Comparison of ENCODE assay signal across 3 fruit fly cellular contexts in the genomic region with DNA sequence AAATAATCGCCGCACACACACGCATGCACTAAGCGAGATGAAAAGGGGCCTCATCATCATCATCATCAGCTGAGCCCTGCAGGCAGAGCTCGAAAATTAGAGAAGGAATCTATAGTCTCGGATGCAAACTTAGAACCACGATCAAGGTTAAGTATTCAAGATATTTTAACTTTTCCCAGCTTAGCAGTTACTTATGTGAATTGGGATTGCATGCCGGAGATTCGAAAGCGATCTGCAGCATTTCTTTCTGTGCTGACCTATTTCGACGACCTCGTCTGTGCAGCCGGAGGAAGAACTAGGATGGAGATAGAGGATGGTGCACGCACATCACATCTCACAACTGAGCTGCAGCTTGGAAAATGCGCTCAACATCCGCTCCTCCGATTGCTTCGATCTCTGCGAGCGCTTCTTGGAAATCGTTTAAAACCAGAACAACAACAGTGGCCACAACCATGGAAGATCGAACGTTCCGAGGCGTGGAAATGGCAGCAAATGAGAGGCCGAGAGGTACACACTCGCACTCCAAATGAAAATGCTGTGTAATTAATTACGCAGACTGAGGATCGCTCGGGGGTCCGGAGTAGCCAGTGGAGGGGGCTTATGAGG.
A peak's percentile ranks its signal among the peaks of the same experiment; 100 is the strongest.
TF ChIP-seq lines count a peak whose summit lies in the region.

No protein-coding gene starts in this region.

- TF ChIP-seq CTCF in whole organism, embryonic (GFP tag; optimal IDR thresholded peaks at IDR 0.05; lab: Kevin White, UChicago), result no peak

TF ChIP-seq in whole organism, embryonic, 481 proteins besides CTCF, POLR2A, EP300 and RAD21 (continues in another document):
- TF ChIP-seq disco-r (GFP tag; optimal IDR thresholded peaks at IDR 0.05; lab: Kevin White, UChicago), result no peak
- TF ChIP-seq sim (GFP tag; IDR thresholded peaks at IDR 0.05; lab: Robert Waterston, UW), result peak; percentile 83
- peak; percentile 2 for TF ChIP-seq kay (GFP tag; optimal IDR thresholded peaks at IDR 0.05; lab: Kevin White, UChicago)
- TF ChIP-seq zen2 (GFP tag; IDR thresholded peaks at IDR 0.05; lab: Robert Waterston, UW; ENCODE audit: partially characterized antibody), result no peak
- peak; percentile 50 for TF ChIP-seq MTF-1 (GFP tag; optimal IDR thresholded peaks at IDR 0.05; lab: Kevin White, UChicago; ENCODE audit: borderline replicate concordance)
- TF ChIP-seq Ada2b (GFP tag; IDR thresholded peaks at IDR 0.05; lab: Robert Waterston, UW), result peak; percentile 18; the same call in 1 of the 2 replicates
- peak; percentile 86 for TF ChIP-seq chn (GFP tag; optimal IDR thresholded peaks at IDR 0.05; lab: Kevin White, UChicago)
- TF ChIP-seq grau (tag; optimal IDR thresholded peaks at IDR 0.05; lab: Kevin White, UChicago), result peak; percentile 62
- no peak for TF ChIP-seq ems (GFP tag; optimal IDR thresholded peaks at IDR 0.05; lab: Kevin White, UChicago)
- TF ChIP-seq Hey (tag; optimal IDR thresholded peaks at IDR 0.05; lab: Kevin White, UChicago), result no peak
- no peak for TF ChIP-seq CG5953 (GFP tag; IDR thresholded peaks at IDR 0.05; lab: Robert Waterston, UW)
- TF ChIP-seq CG15073 (GFP tag; optimal IDR thresholded peaks at IDR 0.05; lab: Kevin White, UChicago), result no peak
- no peak for TF ChIP-seq toy (GFP tag; IDR thresholded peaks at IDR 0.05; lab: Robert Waterston, UW)
- TF ChIP-seq H15 (GFP tag; IDR thresholded peaks at IDR 0.05; lab: Robert Waterston, UW), result 0 out of 3 replicates have a peak, but pooled peaks have one; percentile 26
- TF ChIP-seq CG4328 (GFP tag; optimal IDR thresholded peaks at IDR 0.05; lab: Kevin White, UChicago), result no peak
- TF ChIP-seq CG12071 (GFP tag; optimal IDR thresholded peaks at IDR 0.05; lab: Kevin White, UChicago), result no peak
- TF ChIP-seq ind (GFP tag; optimal IDR thresholded peaks at IDR 0.05; lab: Kevin White, UChicago), result no peak
- TF ChIP-seq HLHmδ (GFP tag; optimal IDR thresholded peaks at IDR 0.05; lab: Kevin White, UChicago), result peak; percentile 51
- TF ChIP-seq CrebB (tag; optimal IDR thresholded peaks at IDR 0.05; lab: Kevin White, UChicago), result no peak
- TF ChIP-seq CG33213 (GFP tag; optimal IDR thresholded peaks at IDR 0.05; lab: Kevin White, UChicago), result peak; percentile 39
- peak; percentile 88 for TF ChIP-seq CG18262 (tag; optimal IDR thresholded peaks at IDR 0.05; lab: Kevin White, UChicago)
- TF ChIP-seq CG14860 (GFP tag; IDR thresholded peaks at IDR 0.05; lab: Robert Waterston, UW; ENCODE audit: partially characterized antibody), result no peak
- TF ChIP-seq HLH54F (GFP tag; optimal IDR thresholded peaks at IDR 0.05; lab: Kevin White, UChicago), result peak; percentile 29
- peak; percentile 62 for TF ChIP-seq Drgx (GFP tag; IDR thresholded peaks at IDR 0.05; lab: Robert Waterston, UW)
- TF ChIP-seq CG2129 (GFP tag; IDR thresholded peaks at IDR 0.05; lab: Robert Waterston, UW; ENCODE audit: partially characterized antibody), result no peak
- TF ChIP-seq ro (GFP tag; IDR thresholded peaks at IDR 0.05; lab: Robert Waterston, UW), result peak; percentile 34; the same call in 1 of the 2 replicates
- TF ChIP-seq CG5180 (GFP tag; optimal IDR thresholded peaks at IDR 0.05; lab: Kevin White, UChicago), result no peak

TF ChIP-seq in whole organism, prepupa, 60 proteins besides CTCF, POLR2A, EP300 and RAD21 (continues in another document):
- no peak for TF ChIP-seq fd85E (GFP tag; optimal IDR thresholded peaks at IDR 0.05; lab: Kevin White, UChicago)
- TF ChIP-seq eg (GFP tag; IDR thresholded peaks at IDR 0.05; lab: Robert Waterston, UW), result peak; percentile 48; the same call in 2 of the 3 replicates
- TF ChIP-seq Smox (GFP tag; optimal IDR thresholded peaks at IDR 0.05; lab: Kevin White, UChicago), result no peak
- TF ChIP-seq CG32006 (GFP tag; optimal IDR thresholded peaks at IDR 0.05; lab: Kevin White, UChicago), result peak; percentile 57
- TF ChIP-seq Eip78C (GFP tag; lab: Kevin White, UChicago), result peak; percentile 86
- no peak for TF ChIP-seq Hr38 (GFP tag; optimal IDR thresholded peaks at IDR 0.05; lab: Kevin White, UChicago)
- no peak for TF ChIP-seq Eip93F (GFP tag; optimal IDR thresholded peaks at IDR 0.05; lab: Kevin White, UChicago)
- TF ChIP-seq Hr4 (GFP tag; optimal IDR thresholded peaks at IDR 0.05; lab: Kevin White, UChicago), result peak; percentile 36
- TF ChIP-seq topi (GFP tag; optimal IDR thresholded peaks at IDR 0.05; lab: Kevin White, UChicago), result no peak
- TF ChIP-seq esn (GFP tag; optimal IDR thresholded peaks at IDR 0.05; lab: Kevin White, UChicago), result no peak
- TF ChIP-seq CG15336 (GFP tag; IDR thresholded peaks at IDR 0.05; lab: Robert Waterston, UW), result peak; percentile 66
- TF ChIP-seq fkh (GFP tag; optimal IDR thresholded peaks at IDR 0.05; lab: Kevin White, UChicago), result no peak
- TF ChIP-seq ss (GFP tag; optimal IDR thresholded peaks at IDR 0.05; lab: Kevin White, UChicago), result peak; percentile 61 to 86
- TF ChIP-seq acj6 (GFP tag; optimal IDR thresholded peaks at IDR 0.05; lab: Kevin White, UChicago), result peak; percentile 59
- peak; percentile 75 for TF ChIP-seq CG3919 (GFP tag; optimal IDR thresholded peaks at IDR 0.05; lab: Kevin White, UChicago)
- peak; percentile 32 for TF ChIP-seq CG8632 (GFP tag; optimal IDR thresholded peaks at IDR 0.05; lab: Kevin White, UChicago)
- TF ChIP-seq Eip75B (GFP tag; optimal IDR thresholded peaks at IDR 0.05; lab: Kevin White, UChicago), result peak; percentile 75
- peak; percentile 0 for TF ChIP-seq CG34406 (GFP tag; optimal IDR thresholded peaks at IDR 0.05; lab: Kevin White, UChicago)
- TF ChIP-seq pdm3 (GFP tag; optimal IDR thresholded peaks at IDR 0.05; lab: Kevin White, UChicago), result peak; percentile 58
- TF ChIP-seq CG8319 (GFP tag; optimal IDR thresholded peaks at IDR 0.05; lab: Kevin White, UChicago), result no peak
- TF ChIP-seq CG6854 (GFP tag; optimal IDR thresholded peaks at IDR 0.05; lab: Kevin White, UChicago), result no peak
- TF ChIP-seq net (GFP tag; optimal IDR thresholded peaks at IDR 0.05; lab: Kevin White, UChicago), result peak; percentile 37
- no peak for TF ChIP-seq svp (GFP tag; lab: Kevin White, UChicago)
- TF ChIP-seq CG6792 (GFP tag; optimal IDR thresholded peaks at IDR 0.05; lab: Kevin White, UChicago), result peak; percentile 42
- peak; percentile 80 for TF ChIP-seq CG10669 (GFP tag; optimal IDR thresholded peaks at IDR 0.05; lab: Kevin White, UChicago)
- TF ChIP-seq CG11294 (GFP tag; IDR thresholded peaks at IDR 0.05; lab: Robert Waterston, UW), result peak; percentile 34; the same call in 1 of the 2 replicates
- no peak for TF ChIP-seq CG9139 (GFP tag; optimal IDR thresholded peaks at IDR 0.05; lab: Kevin White, UChicago)
- no peak for TF ChIP-seq CG31627 (GFP tag; optimal IDR thresholded peaks at IDR 0.05; lab: Kevin White, UChicago)
- peak; percentile 82 for TF ChIP-seq Ets96B (tag; optimal IDR thresholded peaks at IDR 0.05; lab: Kevin White, UChicago)
- TF ChIP-seq CG6163 (GFP tag; IDR thresholded peaks at IDR 0.05; lab: Robert Waterston, UW), result peak; percentile 89

TF ChIP-seq in whole organism, pupa, 21 proteins besides CTCF, POLR2A, EP300 and RAD21:
- TF ChIP-seq CG9948 (tag; optimal IDR thresholded peaks at IDR 0.05; lab: Kevin White, UChicago) (peak; percentile 88), D1 (tag; optimal IDR thresholded peaks at IDR 0.05; lab: Kevin White, UChicago) (no peak), CG34367 (tag; optimal IDR thresholded peaks at IDR 0.05; lab: Kevin White, UChicago) (peak; percentile 86), CG12605 (GFP tag; IDR thresholded peaks at IDR 0.05; lab: Robert Waterston, UW) (peak; percentile 78), CG13204 (GFP tag; optimal IDR thresholded peaks at IDR 0.05; lab: Kevin White, UChicago) (peak; percentile 65), EcR (GFP tag; optimal IDR thresholded peaks at IDR 0.05; lab: Kevin White, UChicago) (no peak), CG15710 (tag; optimal IDR thresholded peaks at IDR 0.05; lab: Kevin White, UChicago) (peak; percentile 80), CG8159 (tag; optimal IDR thresholded peaks at IDR 0.05; lab: Kevin White, UChicago) (peak; percentile 80), CG32121 (GFP tag; IDR thresholded peaks at IDR 0.05; lab: Robert Waterston, UW) (no peak), CG8301 (tag; optimal IDR thresholded peaks at IDR 0.05; lab: Kevin White, UChicago) (peak; percentile 75), Pif1A (GFP tag; optimal IDR thresholded peaks at IDR 0.05; lab: Kevin White, UChicago) (peak; percentile 68), Pif1B (GFP tag; optimal IDR thresholded peaks at IDR 0.05; lab: Kevin White, UChicago) (peak; percentile 79), CG4496 (GFP tag; IDR thresholded peaks at IDR 0.05; lab: Robert Waterston, UW) (peak; percentile 87), fd96Ca (GFP tag; IDR thresholded peaks at IDR 0.05; lab: Robert Waterston, UW) (peak; percentile 81), CG17806 (tag; optimal IDR thresholded peaks at IDR 0.05; lab: Kevin White, UChicago) (peak; percentile 87), Ets98B (GFP tag; IDR thresholded peaks at IDR 0.05; lab: Robert Waterston, UW) (peak; percentile 61), gl (tag; optimal IDR thresholded peaks at IDR 0.05; lab: Kevin White, UChicago) (peak; percentile 83), rn (GFP tag; IDR thresholded peaks at IDR 0.05; lab: Robert Waterston, UW) (0 out of 2 replicates have a peak, but pooled peaks have one; percentile 7), Snoo (tag; optimal IDR thresholded peaks at IDR 0.05; lab: Kevin White, UChicago) (no peak), CG10348 (GFP tag; IDR thresholded peaks at IDR 0.05; lab: Robert Waterston, UW) (no peak), CG14655 (GFP tag; optimal IDR thresholded peaks at IDR 0.05; lab: Kevin White, UChicago) (peak; percentile 87)

Comparison
In these comparisons a context has a peak if more than half of its experiments do, and no peak if none do; other contexts are left out.
1. Of the 7 proteins assayed by ChIP-seq in both whole organism, embryonic and whole organism, prepupa: peak only in whole organism, embryonic: Blimp-1; only in whole organism, prepupa: CG16779 and Lpt; in both: Gug; in neither: 3.